Worm (Caenorhabditis elegans): Measurements from ENCODE around the gene F34D10.8.
"Not testable (repeated sequence)": the region's sequence is repeated elsewhere in the genome, so short reads cannot be mapped to it uniquely, and the experiment has no call there.

ce11 chrIII:3695398-3695797, 35.2 kb upstream of the F34D10.8 start:
- not testable (repeated sequence) for TF ChIP-seq ztf-7 (tag; optimal IDR thresholded peaks at IDR 0.05); mdl-1 (tag; optimal IDR thresholded peaks at IDR 0.05); ces-1 (GFP tag; optimal IDR thresholded peaks at IDR 0.05); lin-15B (tag; optimal IDR thresholded peaks at IDR 0.05); egl-27 (tag; optimal IDR thresholded peaks at IDR 0.05); nhr-76 (tag; optimal IDR thresholded peaks at IDR 0.05); pha-4 (tag; optimal IDR thresholded peaks at IDR 0.05); fkh-10 (GFP tag; optimal IDR thresholded peaks at IDR 0.05); skn-1 (tag; optimal IDR thresholded peaks at IDR 0.05)
- 0 out of 2 replicates have a peak, but pooled peaks have one; percentile 39 for TF ChIP-seq pha-4 (GFP tag; IDR thresholded peaks at IDR 0.05)
